Fruit fly (Drosophila melanogaster): Measurements from ENCODE around the gene CG31937.

Gene CG31937

dm6 chr2L:1710224-1710623 lies 19.5 kb upstream of the CG31937 start, which contains the start of the genes CG17660 and mRpL48 (continued):
- no peak for TF ChIP-seq CG11247 (GFP tag; IDR thresholded peaks at IDR 0.05)
- TF ChIP-seq Bgb (GFP tag; IDR thresholded peaks at IDR 0.05; ENCODE audit: partially characterized antibody), result peak; percentile 79
- no peak; the same call in 1 of the 2 replicates for TF ChIP-seq HLH3B (GFP tag; IDR thresholded peaks at IDR 0.05)
- TF ChIP-seq dati (GFP tag; IDR thresholded peaks at IDR 0.05), result no peak
- TF ChIP-seq z (GFP tag; IDR thresholded peaks at IDR 0.05), result no peak
- no peak for TF ChIP-seq Hey (tag; optimal IDR thresholded peaks at IDR 0.05)
- no peak for TF ChIP-seq twi (tag; optimal IDR thresholded peaks at IDR 0.05)
- peak; percentile 77 for TF ChIP-seq CG13287 (GFP tag; IDR thresholded peaks at IDR 0.05; ENCODE audit: partially characterized antibody)
- TF ChIP-seq HmgD (GFP tag; optimal IDR thresholded peaks at IDR 0.05), result no peak
- TF ChIP-seq hb (GFP tag; IDR thresholded peaks at IDR 0.05; ENCODE audit: partially characterized antibody), result no peak
- TF ChIP-seq ro (GFP tag; IDR thresholded peaks at IDR 0.05), result no peak
- TF ChIP-seq nerfin-2 (GFP tag; IDR thresholded peaks at IDR 0.05; ENCODE audit: partially characterized antibody), result peak; percentile 72
- TF ChIP-seq CG8944 (GFP tag; optimal IDR thresholded peaks at IDR 0.05), result no peak
- TF ChIP-seq ac (GFP tag; optimal IDR thresholded peaks at IDR 0.05), result no peak
- TF ChIP-seq CG3407 (GFP tag; optimal IDR thresholded peaks at IDR 0.05), result no peak
- no peak for TF ChIP-seq TFAM (GFP tag; optimal IDR thresholded peaks at IDR 0.05)
- TF ChIP-seq corto (GFP tag; optimal IDR thresholded peaks at IDR 0.05), result no peak
- no peak for TF ChIP-seq Hr3 (GFP tag; optimal IDR thresholded peaks at IDR 0.05)
- TF ChIP-seq Neu2 (GFP tag; optimal IDR thresholded peaks at IDR 0.05; ENCODE audit: borderline replicate concordance), result no peak
- TF ChIP-seq CG16779 (GFP tag; IDR thresholded peaks at IDR 0.05), result no peak
- no peak for TF ChIP-seq CG7372 (GFP tag; IDR thresholded peaks at IDR 0.05)
- peak; percentile 11 for TF ChIP-seq bcd (GFP tag; optimal IDR thresholded peaks at IDR 0.05)
- TF ChIP-seq H15 (GFP tag; IDR thresholded peaks at IDR 0.05), result no peak
- TF ChIP-seq jigr1 (GFP tag; IDR thresholded peaks at IDR 0.05), result no peak
- TF ChIP-seq CG33213 (GFP tag; optimal IDR thresholded peaks at IDR 0.05), result peak; percentile 33
- no peak for TF ChIP-seq C15 (GFP tag; IDR thresholded peaks at IDR 0.05)
- TF ChIP-seq CG16813 (GFP tag; IDR thresholded peaks at IDR 0.05; ENCODE audit: partially characterized antibody), result peak; percentile 70
- TF ChIP-seq onecut (GFP tag; IDR thresholded peaks at IDR 0.05), result no peak
- TF ChIP-seq CG5245 (GFP tag; optimal IDR thresholded peaks at IDR 0.05), result no peak
- no peak for TF ChIP-seq Sry-β (GFP tag; optimal IDR thresholded peaks at IDR 0.05)
- TF ChIP-seq MBD-R2 (GFP tag; IDR thresholded peaks at IDR 0.05), result peak; percentile 98
- TF ChIP-seq Ets65A (GFP tag), result peak; percentile 45
- peak in 1 of 2 experiments; percentile 100 for TF ChIP-seq Pdp1 (GFP tag; optimal IDR thresholded peaks at IDR 0.05)
- TF ChIP-seq zfh1 (GFP tag; IDR thresholded peaks at IDR 0.05), result no peak
- TF ChIP-seq Rx (GFP tag; IDR thresholded peaks at IDR 0.05), result no peak
- no peak for TF ChIP-seq CG8359 (GFP tag; optimal IDR thresholded peaks at IDR 0.05; ENCODE audit: borderline replicate concordance)
- TF ChIP-seq pzg (GFP tag; optimal IDR thresholded peaks at IDR 0.05), result peak; percentile 92
- no peak for TF ChIP-seq seq (GFP tag; IDR thresholded peaks at IDR 0.05)
- no peak for TF ChIP-seq Abd-B (GFP tag; optimal IDR thresholded peaks at IDR 0.05)
- TF ChIP-seq ci (GFP tag; IDR thresholded peaks at IDR 0.05), result peak; percentile 63; the same call in 2 of the 3 replicates
- TF ChIP-seq CG14860 (GFP tag; IDR thresholded peaks at IDR 0.05; ENCODE audit: partially characterized antibody), result peak; percentile 45; the same call in 1 of the 3 replicates
- peak; percentile 19; the same call in 1 of the 2 replicates for TF ChIP-seq stc (GFP tag; IDR thresholded peaks at IDR 0.05)
- TF ChIP-seq CG17186 (GFP tag; optimal IDR thresholded peaks at IDR 0.05), result peak; percentile 74
- TF ChIP-seq vnd (GFP tag; IDR thresholded peaks at IDR 0.05; ENCODE audit: partially characterized antibody), result peak; percentile 74
- no peak for TF ChIP-seq bab2 (GFP tag; optimal IDR thresholded peaks at IDR 0.05)
- TF ChIP-seq CG30403 (GFP tag; optimal IDR thresholded peaks at IDR 0.05), result no peak
- no peak for TF ChIP-seq tx (GFP tag; optimal IDR thresholded peaks at IDR 0.05)
- no peak for TF ChIP-seq cad (GFP tag; optimal IDR thresholded peaks at IDR 0.05)
- TF ChIP-seq CG31441 (GFP tag; IDR thresholded peaks at IDR 0.05), result no peak; the same call in 1 of the 2 replicates
- no peak for TF ChIP-seq sd (tag; optimal IDR thresholded peaks at IDR 0.05)
- TF ChIP-seq CG2116 (GFP tag; optimal IDR thresholded peaks at IDR 0.05), result peak; percentile 81
- peak; percentile 35 for TF ChIP-seq Max (GFP tag; optimal IDR thresholded peaks at IDR 0.05)

Measured in whole organism, embryonic.